Fruit fly (Drosophila melanogaster) whole organism: ENCODE results near the gene CG6283.
A peak's percentile ranks its signal among the peaks of the same experiment; 100 is the strongest.

Experiments
- CG8478 ChIP-seq: fragments of >200 bp; optimal IDR thresholded peaks from 2 replicates; lab custom pipeline; 2018; ENCODE audit warnings: inconsistent platforms
- Dll ChIP-seq: fragments of >200 bp; optimal IDR thresholded peaks from 2 replicates; lab custom pipeline; 2017
- EcR ChIP-seq, 2 experiments: fragments of >200 bp; optimal IDR thresholded peaks; 2 replicates each; lab custom pipeline; 2017; ENCODE audit warnings: missing biosample characterization in 2 of 2, missing genetic modification characterization in 2 of 2, missing genetic modification reagents in 2 of 2
- pan ChIP-seq: fragments of >200 bp; optimal IDR thresholded peaks from 2 replicates; lab custom pipeline; 2017
- psq ChIP-seq: fragments of >200 bp; optimal IDR thresholded peaks from 2 replicates; lab custom pipeline; 2017
- usp ChIP-seq: fragments of >200 bp; optimal IDR thresholded peaks from 2 replicates; lab custom pipeline; 2017; ENCODE audit warnings: missing biosample characterization, missing genetic modification characterization, mixed read lengths

dm6 chr3R:26988412-26988981, 32.7 kb downstream of the CG6283 start, which contains the start of gene CG31075:
- TF ChIP-seq CG8478 (lab: Kevin White, UChicago) (no peak), Dll (lab: Kevin White, UChicago) (no peak), pan (lab: Kevin White, UChicago) (no peak), usp (GFP tag; lab: Kevin White, UChicago) (no peak), psq (lab: Kevin White, UChicago) (peak; percentile 41), EcR (GFP tag; optimal IDR thresholded peaks at IDR 0.05; lab: Kevin White, UChicago) (no peak)
